Worm (Caenorhabditis elegans) whole organism, L1 larva: ENCODE measurements around the gene pals-31.

Experiments
- blmp-1 ChIP-seq: fragments of 150-350 bp; optimal IDR thresholded peaks from 2 replicates; lab custom pipeline; 2014; ENCODE audit warnings: missing biosample characterization, missing genetic modification characterization
- efl-1 ChIP-seq, 4 experiments: fragments of 150-350 bp; optimal IDR thresholded peaks in 3 of 4; peaks in 1 of 4; 1 replicate in 1 of 4; 2 replicates in 3 of 4; lab custom pipeline; 2014; ENCODE audit warnings: missing biosample characterization in 2 of 4, missing genetic modification characterization in 2 of 4, missing genetic modification reagents in 2 of 4
- jun-1 ChIP-seq: fragments of 150-350 bp; optimal IDR thresholded peaks from 2 replicates; lab custom pipeline; 2014; ENCODE audit warnings: missing biosample characterization, missing genetic modification reagents, missing genetic modification characterization
- lin-35 ChIP-seq, 2 experiments: fragments of 150-350 bp; optimal IDR thresholded peaks; 2 replicates each; lab custom pipeline; 2014; ENCODE audit warnings: missing biosample characterization in 2 of 2, missing genetic modification characterization in 2 of 2, missing genetic modification reagents in 2 of 2
- nhr-12 ChIP-seq: sonication (generic microtip); optimal IDR thresholded peaks from 2 replicates; lab custom pipeline; 2017; ENCODE audit warnings: missing biosample characterization, missing genetic modification characterization
- nhr-237 ChIP-seq: fragments of 150-350 bp; optimal IDR thresholded peaks from 2 replicates; lab custom pipeline; 2014; ENCODE audit warnings: missing biosample characterization, missing genetic modification characterization
- pag-3 ChIP-seq: sonication (generic microtip); optimal IDR thresholded peaks from 2 replicates; lab custom pipeline; 2017; ENCODE audit warnings: missing genetic modification characterization, mild to moderate bottlenecking, missing compliant biosample characterization, antibody characterized with exemption, borderline replicate concordance; ENCODE audit not compliant: insufficient read depth
- pqm-1 ChIP-seq: sonication (generic microtip); optimal IDR thresholded peaks from 3 replicates; lab custom pipeline; 2017; ENCODE audit warnings: missing biosample characterization, missing genetic modification characterization
- snpc-4 ChIP-seq: fragments of 150-350 bp; optimal IDR thresholded peaks from 2 replicates; lab custom pipeline; 2014; ENCODE audit warnings: missing biosample characterization, missing genetic modification characterization
- sup-37 ChIP-seq: fragments of 200-800 bp; sonication (Bioruptor generic); optimal IDR thresholded peaks from 2 replicates; lab custom pipeline; 2018; ENCODE audit warnings: mild to moderate bottlenecking, missing genetic modification characterization, missing compliant biosample characterization
- unc-62 ChIP-seq: fragments of 150-350 bp; optimal IDR thresholded peaks from 2 replicates; lab custom pipeline; 2014; ENCODE audit warnings: missing biosample characterization, missing genetic modification reagents, missing genetic modification characterization
- ztf-11 ChIP-seq, 2 experiments: sonication (generic microtip); optimal IDR thresholded peaks; 2 replicates each; lab custom pipeline; 2016 to 2017; ENCODE audit warnings: missing genetic modification characterization in 2 of 2, missing biosample characterization in 1 of 2, missing compliant biosample characterization in 1 of 2
- ztf-4 ChIP-seq: fragments of 150-350 bp; optimal IDR thresholded peaks from 2 replicates; lab custom pipeline; 2014; ENCODE audit warnings: missing biosample characterization, missing genetic modification characterization

ce11 chrV:624922-625321, 11.5 kb upstream of the pals-31 start, which contains the start of gene srt-17:
- TF ChIP-seq ztf-11 (tag; optimal IDR thresholded peaks at IDR 0.05; lab: Kevin White, UChicago) (no peak), jun-1 (tag; lab: Kevin White, UChicago) (no peak), ztf-4 (no peak), pag-3 (tag; lab: Kevin White, UChicago) (no peak), sup-37 (GFP tag; lab: Kevin White, UChicago) (no peak), pqm-1 (no peak), efl-1 (optimal IDR thresholded peaks at IDR 0.05; lab: Kevin White, UChicago) (no peak), efl-1 (GFP tag; optimal IDR thresholded peaks at IDR 0.05 in 1 of 2; lab: Kevin White, UChicago) (no peak), snpc-4 (no peak), unc-62 (GFP tag; lab: Kevin White, UChicago) (no peak), lin-35 (GFP tag; optimal IDR thresholded peaks at IDR 0.05; lab: Kevin White, UChicago) (no peak), nhr-12 (tag; lab: Kevin White, UChicago) (no peak), blmp-1 (no peak), nhr-237 (tag; lab: Kevin White, UChicago) (no peak)
